Fruit fly (Drosophila melanogaster) whole organism, prepupa: ENCODE data around the gene tsl.

Source experiments
- CG11294 ChIP-seq: fragments of 200-800 bp; sonication (Bioruptor generic); IDR thresholded peaks from 2 replicates; pipeline ENCODE4 v1.3.6; 2022; ENCODE audit warnings: missing biosample characterization, missing genetic modification characterization
- CG6792 ChIP-seq: fragments of 200-800 bp; sonication (Bioruptor generic); optimal IDR thresholded peaks from 3 replicates; lab custom pipeline; 2016; ENCODE audit warnings: missing biosample characterization, missing genetic modification characterization
- CG7368 ChIP-seq: fragments of 200-800 bp; sonication (Bioruptor generic); optimal IDR thresholded peaks from 3 replicates; lab custom pipeline; 2016; ENCODE audit warnings: missing biosample characterization, missing genetic modification characterization
- CG8119 ChIP-seq: fragments of 200-800 bp; sonication (Bioruptor generic); IDR thresholded peaks from 3 replicates; pipeline ENCODE4 v1.3.6; 2022; ENCODE audit warnings: missing biosample characterization, missing genetic modification characterization
- Eip78C ChIP-seq: fragments of 200-800 bp; sonication (Bioruptor generic); peaks from one replicate; lab custom pipeline; 2016; ENCODE audit warnings: missing biosample characterization, missing genetic modification characterization
- Lpt ChIP-seq: fragments of 200-800 bp; sonication (Bioruptor generic); optimal IDR thresholded peaks from 3 replicates; lab custom pipeline; 2016; ENCODE audit warnings: missing biosample characterization, missing genetic modification characterization
- Sox14 ChIP-seq: fragments of 200-800 bp; sonication (Bioruptor generic); optimal IDR thresholded peaks from 3 replicates; lab custom pipeline; 2016; ENCODE audit warnings: missing biosample characterization, missing genetic modification characterization
- topi ChIP-seq: fragments of 200-800 bp; sonication (Bioruptor generic); optimal IDR thresholded peaks from 3 replicates; lab custom pipeline; 2016; ENCODE audit warnings: missing biosample characterization, missing genetic modification characterization
- vri ChIP-seq: fragments of 200-800 bp; sonication (Bioruptor generic); optimal IDR thresholded peaks from 3 replicates; lab custom pipeline; 2016; ENCODE audit warnings: missing biosample characterization, mild to moderate bottlenecking, missing genetic modification characterization

The tsl gene

DNA sequence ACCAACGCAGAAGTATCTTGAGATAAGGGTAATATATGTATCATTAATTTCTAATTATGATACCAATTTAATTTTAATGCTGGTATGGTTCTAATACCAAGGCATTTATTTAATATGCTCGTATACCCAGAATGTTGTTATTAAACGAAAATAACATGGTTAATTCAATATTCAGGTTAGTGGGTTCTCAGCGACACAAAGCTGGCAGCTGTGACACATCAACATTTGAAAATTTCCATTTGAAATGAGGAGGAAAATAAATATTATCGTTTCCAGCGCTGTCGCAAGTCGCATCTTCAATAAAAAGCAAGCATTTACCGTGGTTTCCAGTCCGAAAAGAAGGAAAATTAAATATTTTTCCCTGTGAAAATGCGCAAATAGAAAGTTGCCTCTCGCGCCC, 51.4 kb downstream of the tsl start:
- TF ChIP-seq CG7368: no peak
- no peak for TF ChIP-seq vri (GFP tag; lab: Kevin White, UChicago)
- no peak for TF ChIP-seq Lpt (GFP tag; lab: Kevin White, UChicago)
- no peak for TF ChIP-seq CG6792
- no peak for TF ChIP-seq CG11294
- TF ChIP-seq Sox14 (GFP tag; lab: Kevin White, UChicago): no peak
- no peak for TF ChIP-seq topi (GFP tag; lab: Kevin White, UChicago)
- no peak for TF ChIP-seq Eip78C (GFP tag; lab: Kevin White, UChicago)
- no peak for TF ChIP-seq CG8119 (GFP tag; lab: Robert Waterston, UW)
